Worm (Caenorhabditis elegans): Measurements from ENCODE around the gene ceh-43.

DNA sequence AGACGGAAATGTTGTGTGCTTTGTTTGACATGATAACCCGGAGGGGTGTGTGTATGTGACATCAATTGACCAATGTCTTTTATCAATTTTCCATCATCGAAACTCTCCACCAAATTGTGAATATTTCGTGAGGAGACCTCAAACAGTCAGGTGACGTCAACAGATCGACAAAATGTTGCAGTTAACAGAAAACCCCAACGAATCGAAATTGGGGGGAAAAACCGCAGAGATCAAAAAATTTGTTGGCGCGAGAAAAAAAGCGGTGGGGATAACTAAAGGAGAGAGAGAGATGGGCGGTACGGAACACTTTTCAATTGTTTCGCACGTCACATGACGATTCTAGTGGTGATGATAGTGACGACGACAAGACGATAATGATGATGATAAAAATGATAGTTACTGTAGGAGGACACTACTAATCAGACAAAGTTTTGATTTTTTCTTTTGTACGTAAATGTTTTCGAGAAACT lies 44.8 kb upstream of the ceh-43 start:
- no peak for TF ChIP-seq sea-2 (GFP tag; optimal IDR thresholded peaks at IDR 0.05)
- TF ChIP-seq R02D3.7 (tag; optimal IDR thresholded peaks at IDR 0.05) = no peak
- no peak for TF ChIP-seq tbx-2 (tag; optimal IDR thresholded peaks at IDR 0.05)
- TF ChIP-seq ztf-4 (tag; optimal IDR thresholded peaks at IDR 0.05) = no peak
- TF ChIP-seq ceh-16 (tag; optimal IDR thresholded peaks at IDR 0.05) = no peak
- no peak for TF ChIP-seq ama-1 (optimal IDR thresholded peaks at IDR 0.05)
- TF ChIP-seq egl-27 (tag; optimal IDR thresholded peaks at IDR 0.05) = no peak
- TF ChIP-seq lin-15B (tag; optimal IDR thresholded peaks at IDR 0.05) = peak; percentile 9
- no peak for TF ChIP-seq egl-5 (tag; optimal IDR thresholded peaks at IDR 0.05)
- peak; percentile 42 to 91 (median 89) for TF ChIP-seq elt-3 (tag; optimal IDR thresholded peaks at IDR 0.05)
- TF ChIP-seq nhr-12 (tag; optimal IDR thresholded peaks at IDR 0.05) = no peak

Data from whole organism, L3 larva.